Worm (Caenorhabditis elegans) whole organism, L3 larva: ENCODE data around the gene ras-1.
A peak's percentile ranks its signal among the peaks of the same experiment; 100 is the strongest.

ENCODE experiments used
- R02D3.7 ChIP-seq: fragments of 150-350 bp; optimal IDR thresholded peaks from 2 replicates; lab custom pipeline; 2014; ENCODE audit warnings: missing biosample characterization, missing genetic modification characterization
- ama-1 ChIP-seq: fragments of 150-350 bp; optimal IDR thresholded peaks from 2 replicates; lab custom pipeline; 2018
- ceh-16 ChIP-seq: sonication (generic microtip); optimal IDR thresholded peaks from 2 replicates; lab custom pipeline; 2017; ENCODE audit warnings: missing biosample characterization, missing genetic modification characterization
- ceh-28 ChIP-seq: fragments of 150-350 bp; optimal IDR thresholded peaks from 2 replicates; lab custom pipeline; 2014; ENCODE audit warnings: missing biosample characterization, missing genetic modification reagents, missing genetic modification characterization
- daf-12 ChIP-seq: fragments of 150-350 bp; optimal IDR thresholded peaks from 2 replicates; lab custom pipeline; 2014; ENCODE audit warnings: missing biosample characterization, missing genetic modification reagents, missing genetic modification characterization
- egl-27 ChIP-seq: sonication (generic microtip); optimal IDR thresholded peaks from 4 replicates; lab custom pipeline; 2017; ENCODE audit warnings: missing biosample characterization, missing genetic modification reagents, missing genetic modification characterization
- egl-5 ChIP-seq: fragments of 150-350 bp; optimal IDR thresholded peaks from 2 replicates; lab custom pipeline; 2017; ENCODE audit warnings: missing biosample characterization, missing genetic modification reagents, missing genetic modification characterization, inconsistent platforms
- elt-1 ChIP-seq: fragments of 150-350 bp; optimal IDR thresholded peaks from 2 replicates; lab custom pipeline; 2014; ENCODE audit warnings: missing biosample characterization, missing genetic modification characterization
- elt-2 ChIP-seq: sonication (generic microtip); optimal IDR thresholded peaks from 2 replicates; lab custom pipeline; 2016; ENCODE audit warnings: missing genetic modification reagents, mild to moderate bottlenecking, missing genetic modification characterization, missing compliant biosample characterization
- eor-1 ChIP-seq, 2 experiments: fragments of 150-350 bp; optimal IDR thresholded peaks; 2 replicates each; lab custom pipeline; 2014 to 2018; ENCODE audit warnings: missing biosample characterization in 2 of 2, missing genetic modification characterization in 2 of 2
- fkh-10 ChIP-seq: sonication (generic microtip); optimal IDR thresholded peaks from 2 replicates; lab custom pipeline; 2017; ENCODE audit warnings: missing biosample characterization, missing genetic modification reagents, missing genetic modification characterization
- fkh-2 ChIP-seq: fragments of 150-350 bp; optimal IDR thresholded peaks from 2 replicates; lab custom pipeline; 2014; ENCODE audit warnings: missing biosample characterization, missing genetic modification reagents, missing genetic modification characterization
- fos-1 ChIP-seq: fragments of 150-350 bp; optimal IDR thresholded peaks from 2 replicates; lab custom pipeline; 2014; ENCODE audit warnings: missing biosample characterization, missing genetic modification characterization
- hmg-11 ChIP-seq: sonication (generic microtip); optimal IDR thresholded peaks from 2 replicates; lab custom pipeline; 2016; ENCODE audit warnings: missing genetic modification characterization, missing compliant biosample characterization
- jun-1 ChIP-seq: fragments of 150-350 bp; optimal IDR thresholded peaks from 2 replicates; lab custom pipeline; 2014; ENCODE audit warnings: missing biosample characterization, missing genetic modification reagents, missing genetic modification characterization
- lin-39 ChIP-seq: fragments of 150-350 bp; optimal IDR thresholded peaks from 2 replicates; lab custom pipeline; 2018; ENCODE audit warnings: missing biosample characterization, missing genetic modification reagents, missing genetic modification characterization
- lsy-12 ChIP-seq: sonication (generic microtip); optimal IDR thresholded peaks from 2 replicates; lab custom pipeline; 2016; ENCODE audit warnings: mild to moderate bottlenecking, missing genetic modification characterization, missing compliant biosample characterization
- mdl-1 ChIP-seq: fragments of 150-350 bp; optimal IDR thresholded peaks from 2 replicates; lab custom pipeline; 2014; ENCODE audit warnings: missing biosample characterization, missing genetic modification characterization
- mml-1 ChIP-seq: fragments of 150-350 bp; sonication (generic microtip); optimal IDR thresholded peaks from 3 replicates; lab custom pipeline; 2014; ENCODE audit warnings: missing biosample characterization, missing genetic modification characterization
- nfya-1 ChIP-seq: sonication (generic microtip); optimal IDR thresholded peaks from 2 replicates; lab custom pipeline; 2017; ENCODE audit warnings: missing genetic modification characterization, mild to moderate bottlenecking, missing compliant biosample characterization, antibody characterized with exemption, moderate library complexity; ENCODE audit not compliant: insufficient read depth
- nhr-11 ChIP-seq: fragments of 150-350 bp; optimal IDR thresholded peaks from 2 replicates; lab custom pipeline; 2014; ENCODE audit warnings: missing biosample characterization, missing genetic modification characterization
- nhr-12 ChIP-seq: fragments of 150-350 bp; optimal IDR thresholded peaks from 2 replicates; lab custom pipeline; 2014; ENCODE audit warnings: missing biosample characterization, missing genetic modification characterization
- nhr-237 ChIP-seq: fragments of 150-350 bp; optimal IDR thresholded peaks from 2 replicates; lab custom pipeline; 2014; ENCODE audit warnings: missing biosample characterization, missing genetic modification characterization
- nhr-28 ChIP-seq: fragments of 150-350 bp; optimal IDR thresholded peaks from 2 replicates; lab custom pipeline; 2014; ENCODE audit warnings: missing biosample characterization, missing genetic modification characterization
- nhr-76 ChIP-seq: fragments of 150-350 bp; sonication (generic microtip); optimal IDR thresholded peaks from 5 replicates; lab custom pipeline; 2014; ENCODE audit warnings: missing biosample characterization, missing genetic modification characterization
- nhr-77 ChIP-seq: fragments of 150-350 bp; optimal IDR thresholded peaks from 2 replicates; lab custom pipeline; 2014; ENCODE audit warnings: missing biosample characterization, missing genetic modification characterization
- pha-4 ChIP-seq: fragments of 150-350 bp; optimal IDR thresholded peaks from 2 replicates; lab custom pipeline; 2014; ENCODE audit warnings: missing biosample characterization, missing genetic modification reagents, missing genetic modification characterization
- skn-1 ChIP-seq: fragments of 150-350 bp; optimal IDR thresholded peaks from 2 replicates; lab custom pipeline; 2014; ENCODE audit warnings: missing biosample characterization, missing genetic modification characterization
- snpc-4 ChIP-seq: fragments of 150-350 bp; optimal IDR thresholded peaks from 2 replicates; lab custom pipeline; 2014; ENCODE audit warnings: missing biosample characterization, missing genetic modification characterization
- tbx-2 ChIP-seq: sonication (generic microtip); optimal IDR thresholded peaks from 2 replicates; lab custom pipeline; 2016; ENCODE audit warnings: mild to moderate bottlenecking, missing genetic modification characterization, missing compliant biosample characterization
- ztf-11 ChIP-seq: fragments of 150-350 bp; optimal IDR thresholded peaks from 2 replicates; lab custom pipeline; 2014; ENCODE audit warnings: missing biosample characterization, missing genetic modification characterization
- ztf-4 ChIP-seq: fragments of 150-350 bp; optimal IDR thresholded peaks from 2 replicates; lab custom pipeline; 2014; ENCODE audit warnings: missing biosample characterization, missing genetic modification characterization

ras-1 gene

ce11 chrII:12382625-12383562 is 30.9 kb upstream of the ras-1 start, which contains the start of gene btb-14:
btb-14 (plus strand) TSS chrII:12383463.
- no peak for TF ChIP-seq egl-27 (tag; lab: Kevin White, UChicago)
- peak; percentile 47 for TF ChIP-seq fkh-10
- no peak for TF ChIP-seq nhr-12 (tag; lab: Kevin White, UChicago)
- peak; percentile 46 for TF ChIP-seq hmg-11
- TF ChIP-seq nhr-237 (tag; lab: Kevin White, UChicago) = no peak
- peak; percentile 54 for TF ChIP-seq nfya-1 (tag; lab: Kevin White, UChicago)
- peak; percentile 72 for TF ChIP-seq snpc-4 (tag; lab: Kevin White, UChicago)
- TF ChIP-seq tbx-2 (tag; lab: Kevin White, UChicago) = no peak
- peak; percentile 38 for TF ChIP-seq lin-39

- TF ChIP-seq nhr-11 (no peak), lsy-12 (tag; lab: Kevin White, UChicago) (no peak), ztf-11 (tag; lab: Kevin White, UChicago) (no peak), nhr-237 (tag; lab: Kevin White, UChicago) (no peak), ztf-4 (tag; lab: Kevin White, UChicago) (no peak), nhr-77 (tag; lab: Kevin White, UChicago) (no peak), ceh-28 (tag; lab: Kevin White, UChicago) (no peak), fkh-2 (tag; lab: Kevin White, UChicago) (no peak), eor-1 (tag; optimal IDR thresholded peaks at IDR 0.05; lab: Kevin White, UChicago) (no peak), mml-1 (tag; lab: Kevin White, UChicago) (no peak), fkh-10 (no peak), daf-12 (tag; lab: Kevin White, UChicago) (no peak), jun-1 (tag; lab: Kevin White, UChicago) (no peak), nfya-1 (tag; lab: Kevin White, UChicago) (no peak), elt-1 (no peak), elt-2 (tag; lab: Kevin White, UChicago) (no peak), snpc-4 (tag; lab: Kevin White, UChicago) (no peak), ama-1 (no peak), pha-4 (no peak)
Measured at ce11 chrII:12380888-12381287, 28.8 kb upstream of the ras-1 start.

DNA sequence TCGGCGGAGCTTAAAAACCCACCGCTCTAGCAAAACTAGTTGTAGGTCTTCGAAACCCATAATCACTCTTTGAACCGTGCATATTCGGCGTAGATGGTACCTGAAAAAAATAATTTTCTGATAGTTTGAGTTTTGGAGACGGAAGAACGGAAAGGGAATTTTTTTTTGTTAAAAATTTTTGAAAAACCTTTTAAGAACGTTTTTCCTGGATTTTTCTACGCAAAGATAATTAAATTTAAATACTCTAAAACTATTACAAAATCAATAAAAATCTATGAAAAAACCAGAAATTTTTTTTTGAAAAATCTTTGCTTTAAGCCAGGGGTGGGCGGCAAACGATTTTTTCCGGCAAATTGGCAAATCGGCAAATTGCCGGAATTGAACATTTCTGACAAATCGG is 27.4 kb upstream of the ras-1 start, which contains the start of gene marc-5:
Gene marc-5, minus strand, starts transcription at position 101 of the 400 bp plus-strand sequence.
- TF ChIP-seq skn-1 = no peak
- no peak for TF ChIP-seq nfya-1 (tag; lab: Kevin White, UChicago)
- TF ChIP-seq lsy-12 (tag; lab: Kevin White, UChicago) = no peak
- TF ChIP-seq egl-27 (tag; lab: Kevin White, UChicago) = no peak
- TF ChIP-seq pha-4 = no peak
- TF ChIP-seq nhr-77 (tag; lab: Kevin White, UChicago) = no peak
- no peak for TF ChIP-seq nhr-76
- TF ChIP-seq ztf-11 (tag; lab: Kevin White, UChicago) = no peak
- TF ChIP-seq mdl-1 (tag; lab: Kevin White, UChicago) = no peak
- TF ChIP-seq nhr-28 (tag; lab: Kevin White, UChicago) = no peak

DNA sequence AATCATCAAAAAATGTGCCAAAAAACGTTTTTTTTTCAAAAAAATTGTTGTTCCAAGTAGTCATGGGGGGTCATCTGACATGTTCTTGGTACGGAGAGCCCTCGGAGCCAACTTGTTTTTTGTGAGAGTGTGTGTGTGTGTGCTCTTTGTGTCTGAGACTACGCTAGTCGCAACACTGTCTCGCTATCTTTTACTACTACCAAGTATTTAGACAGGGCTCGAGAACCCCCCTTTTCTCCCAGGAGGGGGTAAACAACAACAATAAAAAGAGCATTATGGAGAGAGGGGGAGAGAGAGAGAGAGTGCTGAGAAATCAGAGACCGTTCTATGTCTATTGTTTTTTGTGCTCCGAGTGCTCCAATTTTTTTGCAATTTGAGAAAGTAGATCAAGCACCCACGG is 26.8 kb upstream of the ras-1 start:
- TF ChIP-seq R02D3.7 (tag; lab: Kevin White, UChicago) = no peak
- peak; percentile 5 for TF ChIP-seq nfya-1 (tag; lab: Kevin White, UChicago)
- peak; percentile 77 for TF ChIP-seq pha-4
- TF ChIP-seq egl-5 (tag; lab: Kevin White, UChicago) = peak; percentile 79
- TF ChIP-seq lin-39 = peak; percentile 52
- no peak for TF ChIP-seq elt-1

ce11 chrII:12373921-12374320 is 21.9 kb upstream of the ras-1 start:
- no peak for TF ChIP-seq fos-1 (tag; lab: Kevin White, UChicago)
- peak; percentile 8 for TF ChIP-seq nfya-1 (tag; lab: Kevin White, UChicago)
- no peak for TF ChIP-seq elt-1
- TF ChIP-seq ceh-16 (tag; lab: Kevin White, UChicago) = no peak
- TF ChIP-seq tbx-2 (tag; lab: Kevin White, UChicago) = no peak
